Worm (Caenorhabditis elegans): ENCODE results near the gene F54D5.17.
A peak's percentile ranks its signal among the peaks of the same experiment; 100 is the strongest.

The F54D5.17 gene

ce11 chrII:11547254-11547687 lies 9.2 kb upstream of the F54D5.17 start, which contains the start of gene F54D5.7:
TSS of gene F54D5.7 (plus strand) at chrII:11547517.
- peak; percentile 56 for TF ChIP-seq F49E8.2 (tag; optimal IDR thresholded peaks at IDR 0.05; ENCODE audit: borderline replicate concordance)
- TF ChIP-seq unc-62 (GFP tag; optimal IDR thresholded peaks at IDR 0.05 in 1 of 2), result peak in 1 of 2 experiments; percentile 9
- TF ChIP-seq unc-62 (tag; optimal IDR thresholded peaks at IDR 0.05), result no peak
- peak; percentile 32; the same call in 1 of the 2 replicates for TF ChIP-seq lin-1 (GFP tag; IDR thresholded peaks at IDR 0.05)
- peak; percentile 46; the same call in 1 of the 2 replicates for TF ChIP-seq tra-1 (GFP tag; IDR thresholded peaks at IDR 0.05)
- no peak for TF ChIP-seq lin-15B (tag; optimal IDR thresholded peaks at IDR 0.05)
- TF ChIP-seq lin-39 (tag; optimal IDR thresholded peaks at IDR 0.05), result no peak
- TF ChIP-seq arid-1 (GFP tag; conservative IDR thresholded peaks at IDR 0.05), result peak; percentile 65
- TF ChIP-seq php-3 (GFP tag; IDR thresholded peaks at IDR 0.05), result no peak; the same call in 1 of the 2 replicates
- TF ChIP-seq unc-39 (tag; optimal IDR thresholded peaks at IDR 0.05), result no peak
- peak; percentile 2 for TF ChIP-seq pqm-1 (tag; optimal IDR thresholded peaks at IDR 0.05)
- no peak for TF ChIP-seq daf-8 (GFP tag; IDR thresholded peaks at IDR 0.05)
- no peak for TF ChIP-seq ceh-82 (tag; optimal IDR thresholded peaks at IDR 0.05)
- no peak for TF ChIP-seq lin-29 (GFP tag; IDR thresholded peaks at IDR 0.05)
- TF ChIP-seq ZK546.5 (tag; optimal IDR thresholded peaks at IDR 0.05), result no peak
- no peak for TF ChIP-seq daf-12 (tag; optimal IDR thresholded peaks at IDR 0.05)
- peak; percentile 68; the same call in 1 of the 2 replicates for TF ChIP-seq nhr-42 (GFP tag; IDR thresholded peaks at IDR 0.05)
- TF ChIP-seq set-16 (GFP tag; IDR thresholded peaks at IDR 0.05), result no peak
- no peak for TF ChIP-seq ZK337.2 (GFP tag; IDR thresholded peaks at IDR 0.05)
- no peak for TF ChIP-seq unc-130 (GFP tag; optimal IDR thresholded peaks at IDR 0.05)
- peak; percentile 49 for TF ChIP-seq dpl-1 (GFP tag; optimal IDR thresholded peaks at IDR 0.05)
- TF ChIP-seq F10B5.3 (tag; optimal IDR thresholded peaks at IDR 0.05), result no peak
- no peak for TF ChIP-seq tag-97 (GFP tag; IDR thresholded peaks at IDR 0.05)
- 0 out of 2 replicates have a peak, but pooled peaks have one; percentile 19 for TF ChIP-seq ceh-44 (GFP tag; IDR thresholded peaks at IDR 0.05)
- peak; percentile 77 for TF ChIP-seq lim-7 (GFP tag; IDR thresholded peaks at IDR 0.05)
- no peak for TF ChIP-seq nhr-76 (tag; optimal IDR thresholded peaks at IDR 0.05)
- peak; percentile 77 for TF ChIP-seq dve-1 (tag; optimal IDR thresholded peaks at IDR 0.05; ENCODE audit: insufficient read depth)
- peak; percentile 65; the same call in 1 of the 2 replicates for TF ChIP-seq mdt-29 (GFP tag; IDR thresholded peaks at IDR 0.05)
- TF ChIP-seq dmd-8 (GFP tag; IDR thresholded peaks at IDR 0.05), result peak; percentile 54; the same call in 1 of the 2 replicates
- TF ChIP-seq daf-19 (GFP tag; conservative IDR thresholded peaks at IDR 0.05), result no peak
- TF ChIP-seq ctbp-1 (GFP tag; IDR thresholded peaks at IDR 0.05), result peak; percentile 70
- TF ChIP-seq ceh-28 (tag; optimal IDR thresholded peaks at IDR 0.05), result peak; percentile 34
- peak; percentile 66; the same call in 1 of the 2 replicates for TF ChIP-seq pha-4 (GFP tag; IDR thresholded peaks at IDR 0.05)
- no peak for TF ChIP-seq pha-4 (tag; optimal IDR thresholded peaks at IDR 0.05)
- peak; percentile 47 for TF ChIP-seq ztf-7 (tag; optimal IDR thresholded peaks at IDR 0.05)
- TF ChIP-seq dmd-6 (GFP tag; IDR thresholded peaks at IDR 0.05), result peak; percentile 55
- no peak for TF ChIP-seq duxl-1 (tag; optimal IDR thresholded peaks at IDR 0.05; ENCODE audit: poor library complexity)
- peak; percentile 80 for TF ChIP-seq hlh-30 (tag; optimal IDR thresholded peaks at IDR 0.05; ENCODE audit: insufficient read depth)
- peak; percentile 3 for TF ChIP-seq nhr-48 (tag; optimal IDR thresholded peaks at IDR 0.05)
- TF ChIP-seq nhr-102 (tag; optimal IDR thresholded peaks at IDR 0.05), result no peak
- peak; percentile 44; the same call in 1 of the 2 replicates for TF ChIP-seq Y48G9A.11 (GFP tag; IDR thresholded peaks at IDR 0.05)
- TF ChIP-seq vab-7 (GFP tag; IDR thresholded peaks at IDR 0.05), result no peak
- TF ChIP-seq aly-2 (tag; optimal IDR thresholded peaks at IDR 0.05), result peak; percentile 85
- 0 out of 4 replicates have a peak, but pooled peaks of 1 of the 2 experiments have one; percentile 7 for TF ChIP-seq madf-5 (GFP tag; IDR thresholded peaks at IDR 0.05)
- TF ChIP-seq egl-43 (GFP tag; IDR thresholded peaks at IDR 0.05), result peak; percentile 79
- TF ChIP-seq D1046.2 (GFP tag; IDR thresholded peaks at IDR 0.05), result no peak
- peak; percentile 3 to 76 for TF ChIP-seq lsy-2 (tag; optimal IDR thresholded peaks at IDR 0.05)
- no peak for TF ChIP-seq cey-2 (tag; optimal IDR thresholded peaks at IDR 0.05; ENCODE audit: borderline replicate concordance, insufficient read depth)
- TF ChIP-seq aha-1 (tag), result peak; percentile 97
- no peak for TF ChIP-seq R02D3.7 (tag; optimal IDR thresholded peaks at IDR 0.05)
- TF ChIP-seq zag-1 (tag; optimal IDR thresholded peaks at IDR 0.05), result no peak

Data from whole organism, L4 larva.